Worm (Caenorhabditis elegans) whole organism, L1 larva: ENCODE data around the gene F11A5.9.

ENCODE experiments used
- lin-15B ChIP-seq: fragments of 150-350 bp; sonication (generic microtip); optimal IDR thresholded peaks from 3 replicates; lab custom pipeline; 2014; ENCODE audit warnings: missing biosample characterization, missing genetic modification characterization
- nhr-12 ChIP-seq: sonication (generic microtip); optimal IDR thresholded peaks from 2 replicates; lab custom pipeline; 2017; ENCODE audit warnings: missing biosample characterization, missing genetic modification characterization
- nhr-20 ChIP-seq: sonication (generic microtip); optimal IDR thresholded peaks from 2 replicates; lab custom pipeline; 2016; ENCODE audit warnings: mild to moderate bottlenecking, missing genetic modification characterization, missing compliant biosample characterization
- nhr-237 ChIP-seq: fragments of 150-350 bp; optimal IDR thresholded peaks from 2 replicates; lab custom pipeline; 2014; ENCODE audit warnings: missing biosample characterization, missing genetic modification characterization

DNA sequence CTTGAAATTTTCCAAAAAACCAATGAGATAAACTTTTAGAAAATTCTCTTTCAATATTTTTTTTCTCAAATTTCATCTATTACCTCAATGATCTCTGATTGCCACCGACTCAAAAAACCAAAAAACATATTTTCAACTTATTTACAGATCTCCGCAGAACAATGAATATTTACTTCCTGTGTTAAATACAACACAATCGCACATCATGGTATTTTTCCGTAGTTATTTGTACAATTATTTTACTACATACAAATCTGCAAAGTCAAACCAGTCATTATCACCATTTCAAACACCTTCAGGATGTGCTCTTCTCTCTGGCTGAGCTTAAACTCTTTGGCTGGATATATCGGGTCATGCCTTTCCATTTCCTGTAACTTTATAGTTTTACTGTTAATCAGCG, 48.8 kb upstream of the F11A5.9 start, which contains the start of gene str-108:
- TF ChIP-seq lin-15B (tag; lab: Kevin White, UChicago) (no peak), nhr-237 (tag; lab: Kevin White, UChicago) (no peak), nhr-20 (tag; lab: Kevin White, UChicago) (no peak), nhr-12 (tag; lab: Kevin White, UChicago) (no peak)
